Worm (Caenorhabditis elegans) whole organism, L1 larva: ENCODE measurements around the gene C45G9.14.

Source experiments
- C34B4.2 ChIP-seq: sonication (generic microtip); optimal IDR thresholded peaks from 2 replicates; lab custom pipeline; 2017; ENCODE audit warnings: mild to moderate bottlenecking, missing genetic modification characterization, missing compliant biosample characterization
- F16B12.6 ChIP-seq: fragments of 150-350 bp; optimal IDR thresholded peaks from 2 replicates; lab custom pipeline; 2014; ENCODE audit warnings: missing biosample characterization, missing genetic modification characterization
- aha-1 ChIP-seq: fragments of 150-350 bp; optimal IDR thresholded peaks from 2 replicates; lab custom pipeline; 2014; ENCODE audit warnings: missing biosample characterization, missing genetic modification characterization
- aly-2 ChIP-seq: fragments of 150-350 bp; optimal IDR thresholded peaks from 2 replicates; lab custom pipeline; 2014; ENCODE audit warnings: missing biosample characterization, missing genetic modification characterization
- blmp-1 ChIP-seq: fragments of 150-350 bp; optimal IDR thresholded peaks from 2 replicates; lab custom pipeline; 2014; ENCODE audit warnings: missing biosample characterization, missing genetic modification characterization
- ceh-8 ChIP-seq: fragments of 200-800 bp; sonication (Bioruptor generic); optimal IDR thresholded peaks from 2 replicates; lab custom pipeline; 2018; ENCODE audit warnings: mild to moderate bottlenecking, missing genetic modification characterization, moderate library complexity, missing compliant biosample characterization
- ceh-90 ChIP-seq: sonication (generic microtip); optimal IDR thresholded peaks from 2 replicates; lab custom pipeline; 2016; ENCODE audit warnings: missing genetic modification characterization, missing compliant biosample characterization
- ces-1 ChIP-seq: fragments of 150-350 bp; optimal IDR thresholded peaks from 2 replicates; lab custom pipeline; 2014; ENCODE audit warnings: missing biosample characterization, missing genetic modification reagents, missing genetic modification characterization
- dpl-1 ChIP-seq, 3 experiments: fragments of 150-350 bp in 2 of 3; sonication (generic microtip) in 1 of 3; optimal IDR thresholded peaks; 2 replicates each; lab custom pipeline; 2014 to 2017; ENCODE audit warnings: missing biosample characterization in 3 of 3, missing genetic modification characterization in 3 of 3, missing genetic modification reagents in 3 of 3
- dsc-1 ChIP-seq: sonication (generic microtip); optimal IDR thresholded peaks from 2 replicates; lab custom pipeline; 2016; ENCODE audit warnings: mild to moderate bottlenecking, missing genetic modification characterization, missing compliant biosample characterization
- efl-1 ChIP-seq, 4 experiments: fragments of 150-350 bp; optimal IDR thresholded peaks in 3 of 4; peaks in 1 of 4; 1 replicate in 1 of 4; 2 replicates in 3 of 4; lab custom pipeline; 2014; ENCODE audit warnings: missing biosample characterization in 2 of 4, missing genetic modification characterization in 2 of 4, missing genetic modification reagents in 2 of 4
- efl-3 ChIP-seq: fragments of 200-800 bp; sonication (Bioruptor generic); optimal IDR thresholded peaks from 2 replicates; lab custom pipeline; 2018; ENCODE audit warnings: mild to moderate bottlenecking, missing genetic modification characterization, missing compliant biosample characterization
- elt-2 ChIP-seq: sonication (generic microtip); optimal IDR thresholded peaks from 2 replicates; lab custom pipeline; 2016; ENCODE audit warnings: missing genetic modification characterization, mild to moderate bottlenecking, inconsistent platforms, missing compliant biosample characterization, missing genetic modification reagents
- grh-1 ChIP-seq: fragments of 200-800 bp; sonication (Bioruptor generic); IDR thresholded peaks from 2 replicates; pipeline ENCODE4 v1.3.6; 2022; ENCODE audit warnings: missing genetic modification reagents, missing genetic modification characterization, missing compliant biosample characterization
- irx-1 ChIP-seq: sonication (generic microtip); optimal IDR thresholded peaks from 2 replicates; lab custom pipeline; 2016; ENCODE audit warnings: missing genetic modification characterization, missing compliant biosample characterization
- isw-1 ChIP-seq: fragments of 200-800 bp; sonication (Bioruptor generic); IDR thresholded peaks from 2 replicates; pipeline ENCODE4 v1.3.6; 2022; ENCODE audit warnings: missing genetic modification characterization, missing compliant biosample characterization
- lin-15B ChIP-seq: fragments of 150-350 bp; sonication (generic microtip); optimal IDR thresholded peaks from 3 replicates; lab custom pipeline; 2014; ENCODE audit warnings: missing biosample characterization, missing genetic modification characterization
- lin-35 ChIP-seq, 2 experiments: fragments of 150-350 bp; optimal IDR thresholded peaks; 2 replicates each; lab custom pipeline; 2014; ENCODE audit warnings: missing biosample characterization in 2 of 2, missing genetic modification characterization in 2 of 2, missing genetic modification reagents in 2 of 2
- lin-39 ChIP-seq: fragments of 150-350 bp; optimal IDR thresholded peaks from 2 replicates; lab custom pipeline; 2014; ENCODE audit warnings: missing biosample characterization, missing genetic modification reagents, missing genetic modification characterization
- lir-3 ChIP-seq: sonication (generic microtip); optimal IDR thresholded peaks from 2 replicates; lab custom pipeline; 2016; ENCODE audit warnings: mild to moderate bottlenecking, missing genetic modification characterization, moderate library complexity, missing compliant biosample characterization; ENCODE audit not compliant: poor library complexity
- mab-9 ChIP-seq: fragments of 200-800 bp; sonication (Bioruptor generic); IDR thresholded peaks from 2 replicates; pipeline ENCODE4 v1.3.6; 2022; ENCODE audit warnings: missing genetic modification reagents, missing genetic modification characterization, missing compliant biosample characterization
- mef-2 ChIP-seq: fragments of 150-350 bp; optimal IDR thresholded peaks from 2 replicates; lab custom pipeline; 2014; ENCODE audit warnings: missing biosample characterization, missing genetic modification characterization
- nhr-19 ChIP-seq: fragments of 200-800 bp; sonication (Bioruptor generic); conservative IDR thresholded peaks from 2 replicates; pipeline ENCODE4 v1.3.6; 2022; ENCODE audit warnings: missing genetic modification characterization, missing compliant biosample characterization
- nhr-20 ChIP-seq: sonication (generic microtip); optimal IDR thresholded peaks from 2 replicates; lab custom pipeline; 2016; ENCODE audit warnings: mild to moderate bottlenecking, missing genetic modification characterization, missing compliant biosample characterization
- nhr-71 ChIP-seq: sonication (generic microtip); optimal IDR thresholded peaks from 2 replicates; lab custom pipeline; 2016; ENCODE audit warnings: mild to moderate bottlenecking, missing genetic modification characterization, moderate library complexity, missing compliant biosample characterization
- nhr-76 ChIP-seq: sonication (generic microtip); optimal IDR thresholded peaks from 2 replicates; lab custom pipeline; 2017; ENCODE audit warnings: missing biosample characterization, missing genetic modification characterization
- nhr-85 ChIP-seq: sonication (generic microtip); peaks from one replicate; lab custom pipeline; 2016; ENCODE audit warnings: missing genetic modification characterization, inconsistent platforms, missing compliant biosample characterization
- pax-3 ChIP-seq: fragments of 200-800 bp; sonication (Bioruptor generic); optimal IDR thresholded peaks from 2 replicates; lab custom pipeline; 2018; ENCODE audit warnings: mild to moderate bottlenecking, missing genetic modification characterization, moderate library complexity, missing compliant biosample characterization
- pqm-1 ChIP-seq: sonication (generic microtip); optimal IDR thresholded peaks from 3 replicates; lab custom pipeline; 2017; ENCODE audit warnings: missing biosample characterization, missing genetic modification characterization
- rnt-1 ChIP-seq: sonication (generic microtip); optimal IDR thresholded peaks from 2 replicates; lab custom pipeline; 2016; ENCODE audit warnings: mild to moderate bottlenecking, missing genetic modification characterization, moderate library complexity, missing compliant biosample characterization
- skn-1 ChIP-seq: fragments of 150-350 bp; optimal IDR thresholded peaks from 2 replicates; lab custom pipeline; 2014; ENCODE audit warnings: missing biosample characterization, missing genetic modification characterization
- snpc-4 ChIP-seq: fragments of 150-350 bp; optimal IDR thresholded peaks from 2 replicates; lab custom pipeline; 2014; ENCODE audit warnings: missing biosample characterization, missing genetic modification characterization
- snu-23 ChIP-seq: sonication (generic microtip); optimal IDR thresholded peaks from 2 replicates; lab custom pipeline; 2016; ENCODE audit warnings: missing genetic modification characterization, missing compliant biosample characterization
- sox-4 ChIP-seq: sonication (generic microtip); optimal IDR thresholded peaks from 2 replicates; lab custom pipeline; 2016; ENCODE audit warnings: missing genetic modification characterization, missing compliant biosample characterization
- sup-37 ChIP-seq: fragments of 200-800 bp; sonication (Bioruptor generic); optimal IDR thresholded peaks from 2 replicates; lab custom pipeline; 2018; ENCODE audit warnings: mild to moderate bottlenecking, missing genetic modification characterization, missing compliant biosample characterization
- swsn-7 ChIP-seq: sonication (generic microtip); optimal IDR thresholded peaks from 2 replicates; lab custom pipeline; 2016; ENCODE audit warnings: missing genetic modification characterization, missing compliant biosample characterization
- tlp-1 ChIP-seq: fragments of 150-350 bp; optimal IDR thresholded peaks from 2 replicates; lab custom pipeline; 2014; ENCODE audit warnings: missing biosample characterization, missing genetic modification characterization
- unc-62 ChIP-seq: fragments of 150-350 bp; optimal IDR thresholded peaks from 2 replicates; lab custom pipeline; 2014; ENCODE audit warnings: missing biosample characterization, missing genetic modification reagents, missing genetic modification characterization
- unc-86 ChIP-seq: sonication (generic microtip); optimal IDR thresholded peaks from 2 replicates; lab custom pipeline; 2016; ENCODE audit warnings: missing genetic modification characterization, missing compliant biosample characterization
- unc-98 ChIP-seq: fragments of 200-800 bp; sonication (Bioruptor generic); IDR thresholded peaks from 2 replicates; pipeline ENCODE4 v1.3.6; 2022; ENCODE audit warnings: missing genetic modification characterization, missing compliant biosample characterization
- vab-15 ChIP-seq: sonication (generic microtip); optimal IDR thresholded peaks from 2 replicates; lab custom pipeline; 2017; ENCODE audit warnings: missing genotype, mild to moderate bottlenecking, missing genetic modification characterization, missing compliant biosample characterization
- zip-4 ChIP-seq: fragments of 200-800 bp; sonication (Bioruptor generic); optimal IDR thresholded peaks from 2 replicates; lab custom pipeline; 2018; ENCODE audit warnings: mild to moderate bottlenecking, missing genetic modification characterization, moderate library complexity, missing compliant biosample characterization
- ztf-11 ChIP-seq, 2 experiments: sonication (generic microtip); optimal IDR thresholded peaks; 2 replicates each; lab custom pipeline; 2016 to 2017; ENCODE audit warnings: missing genetic modification characterization in 2 of 2, missing biosample characterization in 1 of 2, missing compliant biosample characterization in 1 of 2
- ztf-4 ChIP-seq: fragments of 150-350 bp; optimal IDR thresholded peaks from 2 replicates; lab custom pipeline; 2014; ENCODE audit warnings: missing biosample characterization, missing genetic modification characterization

The C45G9.14 gene

ce11 chrIII:5071509-5071908, 26.7 kb downstream of the C45G9.14 start, which contains the start of gene C45G9.12:
Gene C45G9.12, minus strand, starts transcription at chrIII:5071609.
- TF ChIP-seq grh-1 (GFP tag; lab: Robert Waterston, UW) (no peak), swsn-7 (tag; lab: Kevin White, UChicago) (no peak), efl-1 (optimal IDR thresholded peaks at IDR 0.05; lab: Kevin White, UChicago) (no peak), efl-1 (GFP tag; optimal IDR thresholded peaks at IDR 0.05 in 1 of 2; lab: Kevin White, UChicago) (peak in 1 of 2 experiments; percentile 21)

- TF ChIP-seq snpc-4 (tag; lab: Kevin White, UChicago), result no peak
- no peak for TF ChIP-seq lin-39
- no peak for TF ChIP-seq sox-4 (tag; lab: Kevin White, UChicago)
- no peak for TF ChIP-seq irx-1 (tag; lab: Kevin White, UChicago)
- TF ChIP-seq lin-15B, result no peak
- TF ChIP-seq ces-1 (GFP tag; lab: Kevin White, UChicago), result no peak
- TF ChIP-seq dsc-1 (tag; lab: Kevin White, UChicago), result no peak
- no peak for TF ChIP-seq unc-98 (GFP tag; lab: Robert Waterston, UW)
- no peak for TF ChIP-seq unc-86 (tag; lab: Kevin White, UChicago)
Measured at ce11 chrIII:5074398-5074797, 29.6 kb downstream of the C45G9.14 start, which contains the start of gene ttbk-6. Gene ttbk-6, plus strand, starts transcription at chrIII:5074698.

- TF ChIP-seq dpl-1 (GFP tag; optimal IDR thresholded peaks at IDR 0.05; lab: Kevin White, UChicago) (peak in 1 of 3 experiments; percentile 48), snpc-4 (tag; lab: Kevin White, UChicago) (no peak), efl-1 (optimal IDR thresholded peaks at IDR 0.05; lab: Kevin White, UChicago) (peak; percentile 56 to 69), efl-1 (GFP tag; optimal IDR thresholded peaks at IDR 0.05 in 1 of 2; lab: Kevin White, UChicago) (peak in 1 of 2 experiments; percentile 27), lin-35 (GFP tag; optimal IDR thresholded peaks at IDR 0.05; lab: Kevin White, UChicago) (peak in 1 of 2 experiments; percentile 2)
- TF ChIP-seq, all 84 proteins: peak for 3
Measured at ce11 chrIII:5076569-5076968, 31.8 kb downstream of the C45G9.14 start.

- TF ChIP-seq sup-37 (no peak), F16B12.6 (no peak), vab-15 (tag; lab: Kevin White, UChicago) (no peak), mab-9 (no peak), tlp-1 (tag; lab: Kevin White, UChicago) (no peak), nhr-20 (tag; lab: Kevin White, UChicago) (peak; percentile 57), elt-2 (tag; lab: Kevin White, UChicago) (peak; percentile 48), nhr-71 (tag; lab: Kevin White, UChicago) (peak; percentile 43), lin-35 (GFP tag; optimal IDR thresholded peaks at IDR 0.05; lab: Kevin White, UChicago) (peak in 1 of 2 experiments; percentile 7), skn-1 (tag; lab: Kevin White, UChicago) (no peak), ztf-4 (no peak), lir-3 (tag; lab: Kevin White, UChicago) (no peak), C34B4.2 (tag; lab: Kevin White, UChicago) (no peak), aly-2 (tag; lab: Kevin White, UChicago) (no peak), snu-23 (GFP tag; lab: Kevin White, UChicago) (peak; percentile 35), ceh-8 (no peak), pqm-1 (no peak), nhr-76 (tag; lab: Kevin White, UChicago) (no peak), ztf-11 (tag; optimal IDR thresholded peaks at IDR 0.05; lab: Kevin White, UChicago) (no peak), isw-1 (no peak), blmp-1 (tag; lab: Kevin White, UChicago) (peak; percentile 39), nhr-85 (tag; lab: Kevin White, UChicago) (peak; percentile 57), mef-2 (no peak), swsn-7 (tag; lab: Kevin White, UChicago) (no peak), unc-62 (GFP tag; lab: Kevin White, UChicago) (no peak), nhr-19 (GFP tag; lab: Robert Waterston, UW) (peak; percentile 49), pax-3 (tag; lab: Kevin White, UChicago) (no peak), ceh-90 (tag; lab: Kevin White, UChicago) (no peak), unc-86 (tag; lab: Kevin White, UChicago) (no peak), grh-1 (GFP tag; lab: Robert Waterston, UW) (no peak), zip-4 (no peak), aha-1 (tag; lab: Kevin White, UChicago) (no peak), snpc-4 (tag; lab: Kevin White, UChicago) (no peak), efl-3 (GFP tag; lab: Kevin White, UChicago) (no peak), rnt-1 (no peak)
Measured at ce11 chrIII:5077150-5077814, 32.5 kb downstream of the C45G9.14 start, which contains the start of gene alh-1. Gene alh-1, plus strand, starts transcription at chrIII:5077764.
